Fruit fly (Drosophila melanogaster): Measurements from ENCODE around the gene CG5577.
A peak's percentile ranks its signal among the peaks of the same experiment; 100 is the strongest.

The CG5577 gene

DNA sequence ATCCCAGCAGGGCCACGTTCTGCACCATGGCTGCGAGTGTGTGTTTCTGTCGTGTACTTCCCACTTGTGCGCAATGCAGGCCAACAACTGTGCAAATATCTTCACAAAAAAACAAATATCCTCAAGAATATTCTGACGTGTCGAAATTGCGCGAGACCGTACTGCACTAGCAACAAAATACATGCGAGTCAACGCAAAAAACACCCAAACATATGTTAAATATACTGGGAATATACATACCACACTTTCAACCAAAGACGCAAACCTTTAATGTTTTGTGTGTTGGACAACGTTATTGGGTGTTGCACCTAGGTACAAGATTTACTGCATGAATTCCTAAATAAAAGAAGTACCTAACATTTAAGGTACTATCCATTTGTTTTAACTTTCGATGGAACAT is 39.1 kb downstream of the CG5577 start, which contains the start of gene NUCB1 (continued):
- TF ChIP-seq sob (GFP tag; IDR thresholded peaks at IDR 0.05) (peak; percentile 68), tin (GFP tag; optimal IDR thresholded peaks at IDR 0.05) (peak; percentile 3), wor (GFP tag; IDR thresholded peaks at IDR 0.05) (no peak), row (GFP tag; IDR thresholded peaks at IDR 0.05) (peak; percentile 97), Asciz (GFP tag; optimal IDR thresholded peaks at IDR 0.05) (no peak), Hand (GFP tag; optimal IDR thresholded peaks at IDR 0.05) (no peak), CG2202 (tag; optimal IDR thresholded peaks at IDR 0.05) (peak; percentile 26), CG1647 (GFP tag; optimal IDR thresholded peaks at IDR 0.05) (peak; percentile 31), peb (GFP tag; IDR thresholded peaks at IDR 0.05) (no peak), Mrtf (GFP tag; IDR thresholded peaks at IDR 0.05) (no peak), CG12659 (GFP tag; optimal IDR thresholded peaks at IDR 0.05) (peak; percentile 63), Dad (GFP tag; optimal IDR thresholded peaks at IDR 0.05) (peak; percentile 46), CG17802 (tag; optimal IDR thresholded peaks at IDR 0.05) (no peak), stwl (tag; optimal IDR thresholded peaks at IDR 0.05) (peak; percentile 97), grau (tag; optimal IDR thresholded peaks at IDR 0.05) (no peak), slbo (GFP tag; IDR thresholded peaks at IDR 0.05) (peak; percentile 58), lola (GFP tag; optimal IDR thresholded peaks at IDR 0.05) (peak in 1 of 3 experiments; percentile 16), E2f1 (GFP tag; IDR thresholded peaks at IDR 0.05) (no peak), CG2712 (tag; optimal IDR thresholded peaks at IDR 0.05) (peak; percentile 55), Ssrp (tag; optimal IDR thresholded peaks at IDR 0.05) (no peak), CG6272 (GFP tag; IDR thresholded peaks at IDR 0.05) (no peak), tll (GFP tag; optimal IDR thresholded peaks at IDR 0.05) (peak in 1 of 2 experiments; percentile 74), CG14710 (tag; optimal IDR thresholded peaks at IDR 0.05) (peak; percentile 60), CG8924 (tag; optimal IDR thresholded peaks at IDR 0.05) (peak; percentile 48), Myb (GFP tag; optimal IDR thresholded peaks at IDR 0.05) (peak; percentile 60), ftz-f1 (GFP tag; optimal IDR thresholded peaks at IDR 0.05) (no peak), CG13123 (GFP tag; optimal IDR thresholded peaks at IDR 0.05) (no peak), usp (GFP tag; optimal IDR thresholded peaks at IDR 0.05) (no peak), unpg (GFP tag; optimal IDR thresholded peaks at IDR 0.05) (no peak), CG10959 (GFP tag; IDR thresholded peaks at IDR 0.05) (no peak), Dbx (GFP tag; IDR thresholded peaks at IDR 0.05) (peak; percentile 69; the same call in 2 of the 3 replicates), fd102C (GFP tag; optimal IDR thresholded peaks at IDR 0.05) (no peak), ERR (GFP tag; optimal IDR thresholded peaks at IDR 0.05) (peak; percentile 34), dm (GFP tag; optimal IDR thresholded peaks at IDR 0.05) (peak; percentile 54), grn (GFP tag; optimal IDR thresholded peaks at IDR 0.05) (no peak), CG7372 (GFP tag; IDR thresholded peaks at IDR 0.05) (no peak), Ravus (GFP tag; IDR thresholded peaks at IDR 0.05) (no peak), CG4404 (GFP tag; IDR thresholded peaks at IDR 0.05) (no peak), CG9876 (GFP tag; optimal IDR thresholded peaks at IDR 0.05) (no peak), CG3847 (GFP tag; IDR thresholded peaks at IDR 0.05) (peak; percentile 80), CG12391 (tag; optimal IDR thresholded peaks at IDR 0.05) (peak; percentile 59), CG4820 (GFP tag; optimal IDR thresholded peaks at IDR 0.05) (peak; percentile 7), ci (GFP tag; IDR thresholded peaks at IDR 0.05) (peak; percentile 60), sd (tag; optimal IDR thresholded peaks at IDR 0.05) (no peak), CG30403 (GFP tag; optimal IDR thresholded peaks at IDR 0.05) (peak; percentile 29), CG6683 (GFP tag; optimal IDR thresholded peaks at IDR 0.05) (no peak), CG2889 (GFP tag; IDR thresholded peaks at IDR 0.05) (no peak), CG7963 (GFP tag; IDR thresholded peaks at IDR 0.05; ENCODE audit: partially characterized antibody) (no peak), phol (tag; optimal IDR thresholded peaks at IDR 0.05) (peak; percentile 48), CG7556 (GFP tag; optimal IDR thresholded peaks at IDR 0.05) (no peak), lilli (GFP tag; optimal IDR thresholded peaks at IDR 0.05) (peak; percentile 56), Rfx (GFP tag; IDR thresholded peaks at IDR 0.05) (peak; percentile 68)

Measured in whole organism, embryonic.